Worm (Caenorhabditis elegans) whole organism, L4 larva: Measurements from ENCODE around the gene mrpl-11.

ENCODE experiments used
- F10B5.3 ChIP-seq: sonication (generic microtip); optimal IDR thresholded peaks from 2 replicates; lab custom pipeline; 2016; ENCODE audit warnings: mild to moderate bottlenecking, missing genetic modification characterization, missing compliant biosample characterization
- F44E2.7 ChIP-seq: fragments of 200-800 bp; sonication (Bioruptor generic); IDR thresholded peaks from 2 replicates; pipeline ENCODE4 v2.1.2; 2022; ENCODE audit warnings: missing genetic modification characterization, missing compliant biosample characterization
- T20F7.1 ChIP-seq: fragments of 200-800 bp; sonication (Bioruptor generic); optimal IDR thresholded peaks from 2 replicates; lab custom pipeline; 2018; ENCODE audit warnings: mild to moderate bottlenecking, missing genetic modification characterization, missing compliant biosample characterization
- Y105C5A.15 ChIP-seq: fragments of 200-800 bp; sonication (Bioruptor generic); IDR thresholded peaks from 2 replicates; pipeline ENCODE4 v1.3.6; 2022; ENCODE audit warnings: missing genetic modification characterization, missing compliant biosample characterization
- Y48G9A.11 ChIP-seq: fragments of 200-800 bp; sonication (Bioruptor generic); IDR thresholded peaks from 2 replicates; pipeline ENCODE4 v1.3.6; 2022; ENCODE audit warnings: missing genetic modification reagents, missing genetic modification characterization, missing compliant biosample characterization
- ZK337.2 ChIP-seq: fragments of 200-800 bp; sonication (Bioruptor generic); IDR thresholded peaks from 2 replicates; pipeline ENCODE4 v1.3.6; 2022; ENCODE audit warnings: missing genetic modification reagents, missing genetic modification characterization, missing compliant biosample characterization
- arid-1 ChIP-seq: fragments of 200-800 bp; sonication (Bioruptor generic); conservative IDR thresholded peaks from 2 replicates; pipeline ENCODE4 v1.3.6; 2022; ENCODE audit warnings: missing genetic modification reagents, missing genetic modification characterization, missing compliant biosample characterization
- attf-4 ChIP-seq: sonication (generic microtip); optimal IDR thresholded peaks from 3 replicates; lab custom pipeline; 2017; ENCODE audit warnings: missing biosample characterization, missing genetic modification characterization
- ceh-28 ChIP-seq: fragments of 150-350 bp; optimal IDR thresholded peaks from 2 replicates; lab custom pipeline; 2014; ENCODE audit warnings: missing biosample characterization, missing genetic modification reagents, missing genetic modification characterization
- ceh-32 ChIP-seq: sonication (generic microtip); optimal IDR thresholded peaks from 2 replicates; lab custom pipeline; 2016; ENCODE audit warnings: mild to moderate bottlenecking, missing genetic modification characterization, missing compliant biosample characterization; ENCODE audit not compliant: poor library complexity
- ceh-82 ChIP-seq: sonication (generic microtip); optimal IDR thresholded peaks from 2 replicates; lab custom pipeline; 2017; ENCODE audit warnings: missing biosample characterization, missing genetic modification characterization
- cey-2 ChIP-seq: sonication (generic microtip); optimal IDR thresholded peaks from 3 replicates; lab custom pipeline; 2017; ENCODE audit warnings: missing genetic modification characterization, mild to moderate bottlenecking, missing compliant biosample characterization, antibody characterized with exemption, borderline replicate concordance; ENCODE audit not compliant: insufficient read depth
- daf-12 ChIP-seq: fragments of 150-350 bp; optimal IDR thresholded peaks from 2 replicates; lab custom pipeline; 2014; ENCODE audit warnings: missing biosample characterization, missing genetic modification reagents, missing genetic modification characterization
- daf-19 ChIP-seq: fragments of 200-800 bp; sonication (Bioruptor generic); conservative IDR thresholded peaks from 2 replicates; pipeline ENCODE4 v1.3.6; 2022; ENCODE audit warnings: missing genetic modification characterization, missing compliant biosample characterization
- dmd-6 ChIP-seq: fragments of 200-800 bp; sonication (Bioruptor generic); IDR thresholded peaks from 2 replicates; pipeline ENCODE4 v1.3.6; 2022; ENCODE audit warnings: missing genetic modification reagents, missing genetic modification characterization, missing compliant biosample characterization
- dmd-8 ChIP-seq: fragments of 200-800 bp; sonication (Bioruptor generic); IDR thresholded peaks from 2 replicates; pipeline ENCODE4 v1.3.6; 2022; ENCODE audit warnings: missing genetic modification characterization, missing compliant biosample characterization
- duxl-1 ChIP-seq: sonication (generic microtip); optimal IDR thresholded peaks from 2 replicates; lab custom pipeline; 2016; ENCODE audit warnings: mild to moderate bottlenecking, missing genetic modification characterization, moderate library complexity, missing compliant biosample characterization; ENCODE audit not compliant: poor library complexity
- egl-43 ChIP-seq: fragments of 200-800 bp; sonication (Bioruptor generic); IDR thresholded peaks from 2 replicates; pipeline ENCODE4 v1.3.6; 2022; ENCODE audit warnings: missing genetic modification reagents, missing genetic modification characterization, missing compliant biosample characterization
- fkh-10 ChIP-seq: fragments of 150-350 bp; optimal IDR thresholded peaks from 2 replicates; lab custom pipeline; 2014; ENCODE audit warnings: missing biosample characterization, missing genetic modification reagents, missing genetic modification characterization
- fos-1 ChIP-seq: fragments of 150-350 bp; optimal IDR thresholded peaks from 2 replicates; lab custom pipeline; 2014; ENCODE audit warnings: missing biosample characterization, missing genetic modification characterization
- hif-1 ChIP-seq, 2 experiments: sonication (generic microtip); optimal IDR thresholded peaks; 2 replicates each; lab custom pipeline; 2016 to 2017; ENCODE audit warnings: missing compliant biosample characterization in 2 of 2, missing genetic modification characterization in 2 of 2, missing genetic modification reagents in 2 of 2, missing genotype in 2 of 2, mild to moderate bottlenecking in 1 of 2
- hlh-11 ChIP-seq: fragments of 200-800 bp; sonication (Bioruptor generic); optimal IDR thresholded peaks from 2 replicates; lab custom pipeline; 2018; ENCODE audit warnings: mild to moderate bottlenecking, missing genetic modification characterization, missing compliant biosample characterization
- hlh-30 ChIP-seq: sonication (generic microtip); optimal IDR thresholded peaks from 2 replicates; lab custom pipeline; 2017; ENCODE audit warnings: antibody characterized with exemption, mild to moderate bottlenecking, missing genetic modification characterization, missing compliant biosample characterization; ENCODE audit not compliant: insufficient read depth
- lim-7 ChIP-seq: fragments of 200-800 bp; sonication (Bioruptor generic); IDR thresholded peaks from 2 replicates; pipeline ENCODE4 v1.3.6; 2022; ENCODE audit warnings: missing genetic modification characterization, missing compliant biosample characterization
- lin-13 ChIP-seq: fragments of 150-350 bp; optimal IDR thresholded peaks from 2 replicates; lab custom pipeline; 2014; ENCODE audit warnings: missing biosample characterization, missing genetic modification reagents, missing genetic modification characterization
- lir-3 ChIP-seq: sonication (generic microtip); optimal IDR thresholded peaks from 2 replicates; lab custom pipeline; 2016; ENCODE audit warnings: mild to moderate bottlenecking, missing genetic modification characterization, missing compliant biosample characterization
- madf-9 ChIP-seq: fragments of 200-800 bp; sonication (Bioruptor generic); conservative IDR thresholded peaks from 2 replicates; pipeline ENCODE4 v1.3.6; 2022; ENCODE audit warnings: missing genetic modification reagents, missing genetic modification characterization, missing compliant biosample characterization
- mdl-1 ChIP-seq, 2 experiments: fragments of 150-350 bp in 1 of 2; sonication (generic microtip) in 1 of 2; optimal IDR thresholded peaks; 2 replicates each; lab custom pipeline; 2014 to 2017; ENCODE audit warnings: missing biosample characterization in 2 of 2, missing genetic modification characterization in 2 of 2
- nhr-237 ChIP-seq: sonication (generic microtip); optimal IDR thresholded peaks from 2 replicates; lab custom pipeline; 2017; ENCODE audit warnings: missing biosample characterization, missing genetic modification characterization
- nhr-25 ChIP-seq: sonication (generic microtip); optimal IDR thresholded peaks from 2 replicates; lab custom pipeline; 2017; ENCODE audit warnings: missing genetic modification characterization, mild to moderate bottlenecking, missing compliant biosample characterization, antibody characterized with exemption, moderate library complexity, borderline replicate concordance; ENCODE audit not compliant: insufficient read depth
- nhr-28 ChIP-seq: fragments of 150-350 bp; optimal IDR thresholded peaks from 2 replicates; lab custom pipeline; 2014; ENCODE audit warnings: missing biosample characterization, missing genetic modification characterization
- nhr-48 ChIP-seq: sonication (generic microtip); optimal IDR thresholded peaks from 2 replicates; lab custom pipeline; 2016; ENCODE audit warnings: mild to moderate bottlenecking, missing genetic modification characterization, missing compliant biosample characterization
- pha-4 ChIP-seq, 2 experiments: fragments of 150-350 bp in 1 of 2; fragments of 200-800 bp in 1 of 2; sonication (Bioruptor generic) in 1 of 2; IDR thresholded peaks in 1 of 2; optimal IDR thresholded peaks in 1 of 2; 2 replicates each; pipeline versions ENCODE4 v1.3.6 to Lab custom; 2014 to 2022; ENCODE audit warnings: missing genetic modification characterization in 2 of 2, missing genetic modification reagents in 2 of 2, missing biosample characterization in 1 of 2, missing compliant biosample characterization in 1 of 2
- pqm-1 ChIP-seq: sonication (generic microtip); optimal IDR thresholded peaks from 2 replicates; lab custom pipeline; 2017; ENCODE audit warnings: missing biosample characterization, missing genetic modification characterization
- rbr-2 ChIP-seq: sonication (generic microtip); optimal IDR thresholded peaks from 2 replicates; lab custom pipeline; 2016; ENCODE audit warnings: missing genotype, missing genetic modification characterization, missing compliant biosample characterization
- saeg-2 ChIP-seq: fragments of 200-800 bp; sonication (Bioruptor generic); IDR thresholded peaks from 2 replicates; pipeline ENCODE4 v1.3.6; 2022; ENCODE audit warnings: missing genetic modification reagents, missing genetic modification characterization, missing compliant biosample characterization
- sdz-12 ChIP-seq: fragments of 200-800 bp; sonication (Bioruptor generic); optimal IDR thresholded peaks from 2 replicates; lab custom pipeline; 2018; ENCODE audit warnings: mild to moderate bottlenecking, missing genetic modification characterization, missing compliant biosample characterization
- set-16 ChIP-seq: fragments of 200-800 bp; sonication (Bioruptor generic); IDR thresholded peaks from 2 replicates; pipeline ENCODE4 v1.3.6; 2022; ENCODE audit warnings: missing genetic modification reagents, missing genetic modification characterization, missing compliant biosample characterization
- snpc-1.2 ChIP-seq: fragments of 200-800 bp; sonication (Bioruptor generic); IDR thresholded peaks from 2 replicates; pipeline ENCODE4 v1.3.6; 2022; ENCODE audit warnings: missing genetic modification reagents, missing genetic modification characterization, missing compliant biosample characterization
- spr-3 ChIP-seq: fragments of 200-800 bp; sonication (Bioruptor generic); optimal IDR thresholded peaks from 2 replicates; lab custom pipeline; 2018; ENCODE audit warnings: mild to moderate bottlenecking, missing genetic modification characterization, missing compliant biosample characterization
- unc-39 ChIP-seq: sonication (generic microtip); optimal IDR thresholded peaks from 2 replicates; lab custom pipeline; 2017; ENCODE audit warnings: missing biosample characterization, missing genetic modification characterization
- unc-62 ChIP-seq, 3 experiments: fragments of 150-350 bp in 1 of 3; sonication (generic microtip); optimal IDR thresholded peaks in 2 of 3; peaks in 1 of 3; 1 replicate in 1 of 3; 2 replicates in 2 of 3; lab custom pipeline; 2014 to 2017; ENCODE audit warnings: missing biosample characterization in 3 of 3, missing genetic modification characterization in 3 of 3, missing genetic modification reagents in 3 of 3, missing genotype in 1 of 3
- zag-1 ChIP-seq: fragments of 150-350 bp; optimal IDR thresholded peaks from 2 replicates; lab custom pipeline; 2014; ENCODE audit warnings: missing biosample characterization, missing genetic modification characterization
- zfp-2 ChIP-seq: sonication (generic microtip); optimal IDR thresholded peaks from 2 replicates; lab custom pipeline; 2016; ENCODE audit warnings: mild to moderate bottlenecking, missing genetic modification characterization, missing compliant biosample characterization
- zip-11 ChIP-seq: fragments of 200-800 bp; sonication (Bioruptor generic); IDR thresholded peaks from 2 replicates; pipeline ENCODE4 v1.3.6; 2022; ENCODE audit warnings: missing genetic modification characterization, missing compliant biosample characterization
- ztf-11 ChIP-seq: fragments of 150-350 bp; optimal IDR thresholded peaks from 2 replicates; lab custom pipeline; 2014; ENCODE audit warnings: missing biosample characterization, missing genetic modification characterization

The mrpl-11 gene

ce11 chrIII:8731973-8732372, 14.5 kb downstream of the mrpl-11 start (continued):
- no peak for TF ChIP-seq sdz-12 (GFP tag; lab: Kevin White, UChicago)
- TF ChIP-seq zfp-2 (tag; lab: Kevin White, UChicago), result no peak
- peak; percentile 64 for TF ChIP-seq nhr-28 (tag; lab: Kevin White, UChicago)
- TF ChIP-seq lir-3 (tag; lab: Kevin White, UChicago), result no peak
- TF ChIP-seq Y48G9A.11 (GFP tag; lab: Robert Waterston, UW), result no peak
- TF ChIP-seq ceh-32 (tag; lab: Kevin White, UChicago), result no peak
- no peak for TF ChIP-seq T20F7.1 (GFP tag; lab: Kevin White, UChicago)
- TF ChIP-seq unc-62 (GFP tag; optimal IDR thresholded peaks at IDR 0.05 in 1 of 2; lab: Kevin White, UChicago), result peak in 1 of 2 experiments; percentile 94
- no peak for TF ChIP-seq unc-62 (tag; optimal IDR thresholded peaks at IDR 0.05; lab: Kevin White, UChicago)
- no peak for TF ChIP-seq lin-13 (GFP tag; lab: Kevin White, UChicago)
- no peak for TF ChIP-seq zag-1 (tag; lab: Kevin White, UChicago)
- TF ChIP-seq mdl-1 (tag; optimal IDR thresholded peaks at IDR 0.05; lab: Kevin White, UChicago), result peak; percentile 56 to 84
- TF ChIP-seq nhr-48 (tag; lab: Kevin White, UChicago), result peak; percentile 19
- no peak for TF ChIP-seq lim-7 (GFP tag; lab: Robert Waterston, UW)
- TF ChIP-seq F10B5.3 (tag; lab: Kevin White, UChicago), result no peak
- no peak for TF ChIP-seq Y105C5A.15 (GFP tag; lab: Robert Waterston, UW)
- no peak for TF ChIP-seq saeg-2
- TF ChIP-seq arid-1, result no peak
- no peak for TF ChIP-seq unc-39 (tag; lab: Kevin White, UChicago)
- TF ChIP-seq spr-3 (GFP tag; lab: Kevin White, UChicago), result no peak
- no peak for TF ChIP-seq dmd-6
- TF ChIP-seq madf-9 (GFP tag; lab: Robert Waterston, UW), result 0 out of 2 replicates have a peak, but pooled peaks have one; percentile 2
- TF ChIP-seq, all 104 proteins: peak for 14

DNA sequence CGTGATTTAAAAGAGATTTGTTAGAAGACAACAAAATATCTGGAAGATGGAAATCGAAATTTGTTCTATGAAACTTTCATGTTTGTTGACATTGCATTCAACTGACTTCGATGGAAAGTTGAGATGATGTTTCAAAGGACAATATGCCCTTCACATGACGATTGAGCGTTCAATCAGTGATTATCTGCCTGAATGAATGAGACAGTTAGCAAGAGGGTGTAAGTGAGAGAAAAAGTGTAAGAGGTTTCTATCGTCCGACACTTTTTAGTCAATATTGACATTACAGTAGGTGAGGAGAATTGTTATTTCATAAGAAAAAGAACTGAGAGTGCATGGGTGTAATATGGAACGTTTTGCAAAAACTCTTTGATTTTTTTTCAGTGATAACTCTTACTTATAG, 15.8 kb downstream of the mrpl-11 start:
- TF ChIP-seq dmd-6, result peak; percentile 30; the same call in 1 of the 2 replicates
- no peak for TF ChIP-seq mdl-1 (tag; optimal IDR thresholded peaks at IDR 0.05; lab: Kevin White, UChicago)
- TF ChIP-seq hlh-11 (tag; lab: Kevin White, UChicago), result peak; percentile 41
- TF ChIP-seq hlh-30, result peak; percentile 82
- no peak for TF ChIP-seq fos-1 (tag; lab: Kevin White, UChicago)
- TF ChIP-seq nhr-25, result peak; percentile 40
- no peak for TF ChIP-seq snpc-1.2 (GFP tag; lab: Robert Waterston, UW)
- no peak for TF ChIP-seq nhr-237
- no peak for TF ChIP-seq duxl-1 (tag; lab: Kevin White, UChicago)
- TF ChIP-seq attf-4 (tag; lab: Kevin White, UChicago), result no peak
- no peak for TF ChIP-seq saeg-2
- no peak for TF ChIP-seq unc-39 (tag; lab: Kevin White, UChicago)
- no peak for TF ChIP-seq daf-12 (tag; lab: Kevin White, UChicago)
- TF ChIP-seq zip-11 (GFP tag; lab: Robert Waterston, UW), result no peak
- no peak for TF ChIP-seq daf-19 (GFP tag; lab: Robert Waterston, UW)
- no peak for TF ChIP-seq set-16
- TF ChIP-seq pqm-1 (tag; lab: Kevin White, UChicago), result peak; percentile 32
- TF ChIP-seq dmd-8 (GFP tag; lab: Robert Waterston, UW), result no peak
- TF ChIP-seq ceh-82 (tag; lab: Kevin White, UChicago), result no peak
- no peak for TF ChIP-seq pha-4 (GFP tag; IDR thresholded peaks at IDR 0.05; lab: Robert Waterston, UW)
- TF ChIP-seq pha-4 (tag; optimal IDR thresholded peaks at IDR 0.05; lab: Kevin White, UChicago), result peak; percentile 99
- TF ChIP-seq rbr-2 (tag; lab: Kevin White, UChicago), result no peak
- no peak for TF ChIP-seq sdz-12 (GFP tag; lab: Kevin White, UChicago)
- TF ChIP-seq egl-43 (GFP tag; lab: Robert Waterston, UW), result no peak
- no peak for TF ChIP-seq ceh-28 (tag; lab: Kevin White, UChicago)
- TF ChIP-seq fkh-10 (GFP tag; lab: Kevin White, UChicago), result no peak
- TF ChIP-seq lim-7 (GFP tag; lab: Robert Waterston, UW), result no peak
- no peak for TF ChIP-seq F44E2.7
- TF ChIP-seq unc-62 (GFP tag; optimal IDR thresholded peaks at IDR 0.05 in 1 of 2; lab: Kevin White, UChicago), result peak in 1 of 2 experiments; percentile 97
- TF ChIP-seq unc-62 (tag; optimal IDR thresholded peaks at IDR 0.05; lab: Kevin White, UChicago), result no peak
- TF ChIP-seq cey-2 (tag; lab: Kevin White, UChicago), result no peak
- TF ChIP-seq ceh-32 (tag; lab: Kevin White, UChicago), result no peak
- no peak for TF ChIP-seq ZK337.2 (GFP tag; lab: Robert Waterston, UW)
- no peak for TF ChIP-seq ztf-11 (tag; lab: Kevin White, UChicago)
- TF ChIP-seq hif-1 (tag; optimal IDR thresholded peaks at IDR 0.05; lab: Kevin White, UChicago), result no peak
- no peak for TF ChIP-seq lin-13 (GFP tag; lab: Kevin White, UChicago)
